ENCODE assay signal across 3 worm cellular contexts in the genomic region with DNA sequence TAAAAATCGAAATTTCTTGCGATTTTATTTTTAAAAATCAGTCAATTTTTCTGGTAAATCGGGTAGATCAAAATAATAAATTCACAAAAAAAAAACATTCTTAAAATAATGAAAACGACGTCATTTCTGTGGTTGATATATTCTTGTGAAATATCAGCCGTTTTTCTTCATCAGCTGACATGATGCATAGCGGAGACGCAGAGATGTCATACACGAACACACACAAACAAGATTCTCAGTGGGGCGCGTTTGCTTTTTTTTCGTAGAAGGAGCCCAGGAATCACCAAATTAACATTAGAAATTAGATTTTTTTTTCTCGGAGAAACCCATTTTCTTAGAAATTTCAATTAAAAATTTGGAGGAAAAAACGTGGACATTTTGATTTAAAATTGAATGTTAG.
TF ChIP-seq lines count a peak whose summit lies in the region.

No protein-coding gene starts in this region.

TF ChIP-seq in whole organism, L1 larva, 84 proteins besides CTCF, POLR2A, EP300 and RAD21 (continued from another document and continues in another):
- TF ChIP-seq ceh-88 (GFP tag; IDR thresholded peaks at IDR 0.05; lab: Robert Waterston, UW) (0 out of 2 replicates have a peak, but pooled peaks have one; percentile 14), sup-37 (GFP tag; optimal IDR thresholded peaks at IDR 0.05; lab: Kevin White, UChicago) (no peak), skn-1 (tag; optimal IDR thresholded peaks at IDR 0.05; lab: Kevin White, UChicago) (peak; percentile 93), nhr-71 (tag; optimal IDR thresholded peaks at IDR 0.05; lab: Kevin White, UChicago) (peak; percentile 95), blmp-1 (tag; optimal IDR thresholded peaks at IDR 0.05; lab: Kevin White, UChicago) (peak; percentile 71), nhr-11 (tag; optimal IDR thresholded peaks at IDR 0.05; lab: Kevin White, UChicago) (peak; percentile 76), xbp-1 (tag; optimal IDR thresholded peaks at IDR 0.05; lab: Kevin White, UChicago) (peak; percentile 78), lin-15B (tag; optimal IDR thresholded peaks at IDR 0.05; lab: Kevin White, UChicago) (peak; percentile 91), egl-27 (tag; optimal IDR thresholded peaks at IDR 0.05; lab: Kevin White, UChicago) (no peak), nhr-77 (tag; optimal IDR thresholded peaks at IDR 0.05; lab: Kevin White, UChicago) (peak; percentile 74), sox-4 (tag; optimal IDR thresholded peaks at IDR 0.05; lab: Kevin White, UChicago) (peak; percentile 66), fos-1 (tag; optimal IDR thresholded peaks at IDR 0.05; lab: Kevin White, UChicago) (peak; percentile 81), lin-14 (GFP tag; optimal IDR thresholded peaks at IDR 0.05; lab: Kevin White, UChicago) (peak; percentile 99), snpc-4 (tag; optimal IDR thresholded peaks at IDR 0.05; lab: Kevin White, UChicago) (peak; percentile 86), C16A3.4 (tag; optimal IDR thresholded peaks at IDR 0.05; lab: Kevin White, UChicago) (peak; percentile 89), C04F5.9 (tag; optimal IDR thresholded peaks at IDR 0.05; lab: Kevin White, UChicago) (peak; percentile 6), nhr-85 (tag; lab: Kevin White, UChicago) (peak; percentile 86), nhr-20 (tag; optimal IDR thresholded peaks at IDR 0.05; lab: Kevin White, UChicago) (peak; percentile 91), nhr-19 (GFP tag; conservative IDR thresholded peaks at IDR 0.05; lab: Robert Waterston, UW) (peak; percentile 86), elt-3 (tag; optimal IDR thresholded peaks at IDR 0.05; lab: Kevin White, UChicago) (peak in 2 of 6 experiments; percentile 67 to 80), tbx-2 (tag; optimal IDR thresholded peaks at IDR 0.05; lab: Kevin White, UChicago) (peak; percentile 80), nhr-76 (tag; optimal IDR thresholded peaks at IDR 0.05; lab: Kevin White, UChicago) (no peak), unc-130 (tag; optimal IDR thresholded peaks at IDR 0.05; lab: Kevin White, UChicago) (peak; percentile 87), ces-1 (GFP tag; optimal IDR thresholded peaks at IDR 0.05; lab: Kevin White, UChicago) (no peak), jun-1 (tag; optimal IDR thresholded peaks at IDR 0.05; lab: Kevin White, UChicago) (peak; percentile 59), ceh-8 (GFP tag; optimal IDR thresholded peaks at IDR 0.05; lab: Kevin White, UChicago) (no peak), C34B4.2 (tag; optimal IDR thresholded peaks at IDR 0.05; lab: Kevin White, UChicago) (no peak), irx-1 (tag; optimal IDR thresholded peaks at IDR 0.05; lab: Kevin White, UChicago) (peak; percentile 65), lin-13 (GFP tag; optimal IDR thresholded peaks at IDR 0.05; lab: Kevin White, UChicago) (peak; percentile 92), Y116A8C.19 (tag; optimal IDR thresholded peaks at IDR 0.05; lab: Kevin White, UChicago; ENCODE audit: borderline replicate concordance) (no peak), F16B12.6 (tag; optimal IDR thresholded peaks at IDR 0.05; lab: Kevin White, UChicago) (peak; percentile 75), snu-23 (GFP tag; optimal IDR thresholded peaks at IDR 0.05; lab: Kevin White, UChicago) (peak; percentile 90), tlp-1 (tag; optimal IDR thresholded peaks at IDR 0.05; lab: Kevin White, UChicago) (no peak), efl-1 (optimal IDR thresholded peaks at IDR 0.05; lab: Kevin White, UChicago) (peak; percentile 85 to 88), efl-1 (GFP tag; optimal IDR thresholded peaks at IDR 0.05 in 1 of 2; lab: Kevin White, UChicago) (peak; percentile 78 to 97), grh-1 (GFP tag; IDR thresholded peaks at IDR 0.05; lab: Robert Waterston, UW) (peak; percentile 42; the same call in 1 of the 2 replicates), hpl-2 (GFP tag; optimal IDR thresholded peaks at IDR 0.05; lab: Kevin White, UChicago) (peak; percentile 39), nhr-12 (tag; optimal IDR thresholded peaks at IDR 0.05; lab: Kevin White, UChicago) (no peak), nhr-90 (tag; optimal IDR thresholded peaks at IDR 0.05; lab: Kevin White, UChicago; ENCODE audit: poor library complexity) (peak; percentile 64), nhr-237 (tag; optimal IDR thresholded peaks at IDR 0.05; lab: Kevin White, UChicago) (peak; percentile 77), nhr-47 (tag; optimal IDR thresholded peaks at IDR 0.05; lab: Kevin White, UChicago) (peak; percentile 88), lin-39 (tag; optimal IDR thresholded peaks at IDR 0.05; lab: Kevin White, UChicago) (peak; percentile 15)

TF ChIP-seq in whole organism, L3 larva, 47 proteins besides CTCF, POLR2A, EP300 and RAD21 (continued from another document):
- TF ChIP-seq nfya-1 (tag; optimal IDR thresholded peaks at IDR 0.05; lab: Kevin White, UChicago; ENCODE audit: insufficient read depth): peak; percentile 95
- TF ChIP-seq eor-1 (tag; optimal IDR thresholded peaks at IDR 0.05; lab: Kevin White, UChicago): no peak
- peak; percentile 51 for TF ChIP-seq nhr-11 (tag; optimal IDR thresholded peaks at IDR 0.05; lab: Kevin White, UChicago)
- no peak for TF ChIP-seq elt-1 (tag; optimal IDR thresholded peaks at IDR 0.05; lab: Kevin White, UChicago)
- no peak for TF ChIP-seq lsy-12 (tag; optimal IDR thresholded peaks at IDR 0.05; lab: Kevin White, UChicago)
- no peak for TF ChIP-seq nhr-28 (tag; optimal IDR thresholded peaks at IDR 0.05; lab: Kevin White, UChicago)
- peak; percentile 84 for TF ChIP-seq egl-5 (tag; optimal IDR thresholded peaks at IDR 0.05; lab: Kevin White, UChicago)
- TF ChIP-seq jun-1 (tag; optimal IDR thresholded peaks at IDR 0.05; lab: Kevin White, UChicago): peak; percentile 57
- TF ChIP-seq fos-1 (tag; optimal IDR thresholded peaks at IDR 0.05; lab: Kevin White, UChicago): no peak
- TF ChIP-seq fkh-2 (tag; optimal IDR thresholded peaks at IDR 0.05; lab: Kevin White, UChicago): peak; percentile 73
- TF ChIP-seq ceh-16 (tag; optimal IDR thresholded peaks at IDR 0.05; lab: Kevin White, UChicago): no peak
- peak; percentile 97 for TF ChIP-seq pha-4 (tag; optimal IDR thresholded peaks at IDR 0.05; lab: Kevin White, UChicago)
- TF ChIP-seq unc-39 (tag; optimal IDR thresholded peaks at IDR 0.05; lab: Kevin White, UChicago): no peak
- TF ChIP-seq nhr-67 (tag; optimal IDR thresholded peaks at IDR 0.05; lab: Kevin White, UChicago): no peak
- TF ChIP-seq sea-2 (GFP tag; optimal IDR thresholded peaks at IDR 0.05; lab: Kevin White, UChicago): no peak
- TF ChIP-seq skn-1 (tag; optimal IDR thresholded peaks at IDR 0.05; lab: Kevin White, UChicago): peak; percentile 77
- TF ChIP-seq ceh-82 (tag; optimal IDR thresholded peaks at IDR 0.05; lab: Kevin White, UChicago): no peak
- TF ChIP-seq lin-39 (tag; optimal IDR thresholded peaks at IDR 0.05; lab: Kevin White, UChicago): peak; percentile 77
- TF ChIP-seq lin-15B (tag; optimal IDR thresholded peaks at IDR 0.05; lab: Kevin White, UChicago): peak; percentile 97
- peak; percentile 5 for TF ChIP-seq tbx-2 (tag; optimal IDR thresholded peaks at IDR 0.05; lab: Kevin White, UChicago)
- no peak for TF ChIP-seq aly-2 (tag; optimal IDR thresholded peaks at IDR 0.05; lab: Kevin White, UChicago)
- no peak for TF ChIP-seq nhr-237 (tag; optimal IDR thresholded peaks at IDR 0.05; lab: Kevin White, UChicago)
- peak; percentile 63 for TF ChIP-seq ama-1 (optimal IDR thresholded peaks at IDR 0.05; lab: Kevin White, UChicago)
- TF ChIP-seq ceh-28 (tag; optimal IDR thresholded peaks at IDR 0.05; lab: Kevin White, UChicago): peak; percentile 64
- TF ChIP-seq ztf-4 (tag; optimal IDR thresholded peaks at IDR 0.05; lab: Kevin White, UChicago): no peak
- no peak for TF ChIP-seq ceh-9 (tag; optimal IDR thresholded peaks at IDR 0.05; lab: Kevin White, UChicago)
- TF ChIP-seq R02D3.7 (tag; optimal IDR thresholded peaks at IDR 0.05; lab: Kevin White, UChicago): no peak
- TF ChIP-seq elt-3 (tag; optimal IDR thresholded peaks at IDR 0.05; lab: Kevin White, UChicago): no peak
- no peak for TF ChIP-seq nhr-12 (tag; optimal IDR thresholded peaks at IDR 0.05; lab: Kevin White, UChicago)

TF ChIP-seq in whole organism, young adult, 124 proteins besides CTCF, POLR2A, EP300 and RAD21 (continued from another document):
- TF ChIP-seq aptf-2 (GFP tag; conservative IDR thresholded peaks at IDR 0.05; lab: Robert Waterston, UW): no peak
- TF ChIP-seq madf-6 (GFP tag; IDR thresholded peaks at IDR 0.05; lab: Robert Waterston, UW): no peak
- peak in 1 of 2 experiments; percentile 16 for TF ChIP-seq let-607 (tag; optimal IDR thresholded peaks at IDR 0.05; lab: Kevin White, UChicago)
- no peak for TF ChIP-seq B0019.2 (GFP tag; conservative IDR thresholded peaks at IDR 0.05; lab: Robert Waterston, UW)
- TF ChIP-seq ztf-26 (tag; optimal IDR thresholded peaks at IDR 0.05; lab: Kevin White, UChicago): peak; percentile 53
- TF ChIP-seq ceh-27 (GFP tag; optimal IDR thresholded peaks at IDR 0.05; lab: Kevin White, UChicago): peak; percentile 32
- TF ChIP-seq sptf-2 (GFP tag; optimal IDR thresholded peaks at IDR 0.05; lab: Kevin White, UChicago): no peak
- TF ChIP-seq ceh-100 (GFP tag; IDR thresholded peaks at IDR 0.05; lab: Robert Waterston, UW): 0 out of 2 replicates have a peak, but pooled peaks have one; percentile 16
- TF ChIP-seq fkh-3 (tag; optimal IDR thresholded peaks at IDR 0.05; lab: Kevin White, UChicago): no peak
- peak; percentile 70 for TF ChIP-seq nhr-80 (tag; optimal IDR thresholded peaks at IDR 0.05; lab: Kevin White, UChicago)
- no peak for TF ChIP-seq egl-18 (GFP tag; IDR thresholded peaks at IDR 0.05; lab: Robert Waterston, UW)
- TF ChIP-seq nfya-2 (GFP tag; IDR thresholded peaks at IDR 0.05; lab: Robert Waterston, UW): no peak
- no peak for TF ChIP-seq unc-130 (GFP tag; optimal IDR thresholded peaks at IDR 0.05; lab: Kevin White, UChicago)
- TF ChIP-seq ccch-3 (GFP tag; optimal IDR thresholded peaks at IDR 0.05; lab: Kevin White, UChicago): no peak
- peak; percentile 23 for TF ChIP-seq madf-10 (tag; optimal IDR thresholded peaks at IDR 0.05; lab: Kevin White, UChicago)
- peak; percentile 87 for TF ChIP-seq attf-5 (GFP tag; optimal IDR thresholded peaks at IDR 0.05; lab: Kevin White, UChicago)
- no peak for TF ChIP-seq gei-17 (GFP tag; optimal IDR thresholded peaks at IDR 0.05; lab: Kevin White, UChicago)
- TF ChIP-seq D2030.7 (GFP tag; IDR thresholded peaks at IDR 0.05; lab: Robert Waterston, UW): no peak
- TF ChIP-seq Y53G8AR.9 (GFP tag; conservative IDR thresholded peaks at IDR 0.05; lab: Robert Waterston, UW): no peak
- no peak for TF ChIP-seq B0035.1 (tag; optimal IDR thresholded peaks at IDR 0.05; lab: Kevin White, UChicago)
- TF ChIP-seq F52B5.7 (tag; optimal IDR thresholded peaks at IDR 0.05; lab: Kevin White, UChicago): no peak
- TF ChIP-seq ztf-18 (tag; optimal IDR thresholded peaks at IDR 0.05; lab: Kevin White, UChicago): no peak
- no peak for TF ChIP-seq nhr-179 (tag; optimal IDR thresholded peaks at IDR 0.05; lab: Kevin White, UChicago)
- TF ChIP-seq pha-4 (tag; optimal IDR thresholded peaks at IDR 0.05; lab: Kevin White, UChicago): peak; percentile 86
- no peak for TF ChIP-seq mxl-1 (tag; optimal IDR thresholded peaks at IDR 0.05; lab: Kevin White, UChicago)
- no peak for TF ChIP-seq akir-1 (GFP tag; optimal IDR thresholded peaks at IDR 0.05; lab: Kevin White, UChicago)
- TF ChIP-seq pbrm-1 (GFP tag; IDR thresholded peaks at IDR 0.05; lab: Robert Waterston, UW): peak; percentile 17; the same call in 1 of the 2 replicates
- TF ChIP-seq hlh-12 (tag; optimal IDR thresholded peaks at IDR 0.05; lab: Kevin White, UChicago): no peak
- no peak for TF ChIP-seq F55B11.4 (tag; optimal IDR thresholded peaks at IDR 0.05; lab: Kevin White, UChicago; ENCODE audit: borderline replicate concordance, insufficient read depth)
- TF ChIP-seq F57A8.1 (GFP tag; optimal IDR thresholded peaks at IDR 0.05; lab: Kevin White, UChicago): no peak
- no peak for TF ChIP-seq cebp-2 (GFP tag; IDR thresholded peaks at IDR 0.05; lab: Robert Waterston, UW)
- no peak for TF ChIP-seq T07F8.4 (tag; optimal IDR thresholded peaks at IDR 0.05; lab: Kevin White, UChicago)
- TF ChIP-seq ekl-4 (GFP tag; IDR thresholded peaks at IDR 0.05; lab: Robert Waterston, UW): 0 out of 2 replicates have a peak, but pooled peaks have one; percentile 43
- no peak for TF ChIP-seq madf-8 (GFP tag; conservative IDR thresholded peaks at IDR 0.05; lab: Robert Waterston, UW)
- TF ChIP-seq hlh-26 (GFP tag; conservative IDR thresholded peaks at IDR 0.05; lab: Robert Waterston, UW): no peak
- TF ChIP-seq ztf-25 (GFP tag; IDR thresholded peaks at IDR 0.05; lab: Robert Waterston, UW): no peak
- no peak for TF ChIP-seq sea-2 (GFP tag; IDR thresholded peaks at IDR 0.05; lab: Robert Waterston, UW)
- peak in 1 of 3 experiments; percentile 37 for TF ChIP-seq lin-35 (GFP tag; optimal IDR thresholded peaks at IDR 0.05; lab: Kevin White, UChicago)
- peak; percentile 16 for TF ChIP-seq somi-1 (GFP tag; optimal IDR thresholded peaks at IDR 0.05; lab: Kevin White, UChicago)
- no peak for TF ChIP-seq die-1 (tag; optimal IDR thresholded peaks at IDR 0.05; lab: Kevin White, UChicago)
- no peak for TF ChIP-seq chd-7 (tag; optimal IDR thresholded peaks at IDR 0.05; lab: Kevin White, UChicago)
- TF ChIP-seq snpc-1.3 (tag; optimal IDR thresholded peaks at IDR 0.05; lab: Kevin White, UChicago; ENCODE audit: insufficient read depth): no peak
- no peak for TF ChIP-seq lin-26 (GFP tag; IDR thresholded peaks at IDR 0.05; lab: Robert Waterston, UW)
- no peak for TF ChIP-seq ztf-6 (GFP tag; IDR thresholded peaks at IDR 0.05; lab: Robert Waterston, UW)
- TF ChIP-seq F23B12.7 (tag; optimal IDR thresholded peaks at IDR 0.05; lab: Kevin White, UChicago; ENCODE audit: insufficient read depth): peak; percentile 67
- TF ChIP-seq snpc-4 (GFP tag; optimal IDR thresholded peaks at IDR 0.05; lab: Kevin White, UChicago): no peak
- TF ChIP-seq snpc-4 (tag; optimal IDR thresholded peaks at IDR 0.05; lab: Kevin White, UChicago): peak in 3 of 4 experiments; percentile 28 to 47 (median 40)
- TF ChIP-seq lsl-1 (GFP tag; optimal IDR thresholded peaks at IDR 0.05; lab: Kevin White, UChicago): no peak
